Fruit fly (Drosophila melanogaster): ENCODE measurements around the gene 5PtaseI.

- no peak for TF ChIP-seq CG8478 (optimal IDR thresholded peaks at IDR 0.05)
- no peak for TF ChIP-seq CTCF (optimal IDR thresholded peaks at IDR 0.05)
Observed at dm6 chr3R:25005748-25006147, 39.2 kb downstream of the 5PtaseI start.

Data from S2 (cell line).